Worm (Caenorhabditis elegans) whole organism, L3 larva: ENCODE measurements around the gene cids-1.

Experiments used
- elt-3 ChIP-seq, 3 experiments: fragments of 150-350 bp in 1 of 3; sonication (generic microtip) in 2 of 3; optimal IDR thresholded peaks; 2 replicates in 2 of 3; 4 replicates in 1 of 3; lab custom pipeline; 2014 to 2017; ENCODE audit warnings: missing biosample characterization in 3 of 3, missing genetic modification characterization in 3 of 3
- fkh-10 ChIP-seq: sonication (generic microtip); optimal IDR thresholded peaks from 2 replicates; lab custom pipeline; 2017; ENCODE audit warnings: missing biosample characterization, missing genetic modification reagents, missing genetic modification characterization
- lin-39 ChIP-seq: fragments of 150-350 bp; optimal IDR thresholded peaks from 2 replicates; lab custom pipeline; 2018; ENCODE audit warnings: missing biosample characterization, missing genetic modification reagents, missing genetic modification characterization
- mdl-1 ChIP-seq: fragments of 150-350 bp; optimal IDR thresholded peaks from 2 replicates; lab custom pipeline; 2014; ENCODE audit warnings: missing biosample characterization, missing genetic modification characterization
- pha-4 ChIP-seq: fragments of 150-350 bp; optimal IDR thresholded peaks from 2 replicates; lab custom pipeline; 2014; ENCODE audit warnings: missing biosample characterization, missing genetic modification reagents, missing genetic modification characterization
- snpc-4 ChIP-seq: fragments of 150-350 bp; optimal IDR thresholded peaks from 2 replicates; lab custom pipeline; 2014; ENCODE audit warnings: missing biosample characterization, missing genetic modification characterization
- tbx-2 ChIP-seq: sonication (generic microtip); optimal IDR thresholded peaks from 2 replicates; lab custom pipeline; 2016; ENCODE audit warnings: mild to moderate bottlenecking, missing genetic modification characterization, missing compliant biosample characterization
- ztf-4 ChIP-seq: fragments of 150-350 bp; optimal IDR thresholded peaks from 2 replicates; lab custom pipeline; 2014; ENCODE audit warnings: missing biosample characterization, missing genetic modification characterization

DNA sequence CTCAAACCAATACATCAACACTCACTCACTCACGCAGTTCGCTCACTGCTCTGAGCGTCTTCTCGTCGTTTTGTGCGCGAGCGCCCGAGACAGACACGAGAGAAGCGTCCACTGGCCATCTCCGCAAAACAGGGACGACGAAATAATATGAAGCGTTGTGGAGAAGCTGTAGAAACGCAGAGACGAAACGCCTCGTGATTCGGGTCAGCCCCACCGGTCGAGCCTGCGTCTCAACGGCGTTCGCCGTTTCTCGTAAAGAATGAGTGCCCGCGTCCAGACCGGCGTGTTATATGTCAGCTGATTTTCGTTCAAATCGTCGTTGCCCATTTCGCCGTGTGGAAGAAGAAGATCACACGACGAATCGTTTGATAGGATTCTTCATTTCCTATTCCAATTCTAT lies 16.7 kb upstream of the cids-1 start, which contains the start of gene fbxl-1:
- peak; percentile 64 for TF ChIP-seq snpc-4
- TF ChIP-seq mdl-1, result peak; percentile 59
- peak; percentile 87 for TF ChIP-seq pha-4
- TF ChIP-seq lin-39 (tag; lab: Kevin White, UChicago), result peak; percentile 64
- peak; percentile 12 for TF ChIP-seq ztf-4 (tag; lab: Kevin White, UChicago)
- no peak for TF ChIP-seq elt-3 (tag; optimal IDR thresholded peaks at IDR 0.05; lab: Kevin White, UChicago)
- TF ChIP-seq tbx-2 (tag; lab: Kevin White, UChicago), result peak; percentile 20
- peak; percentile 47 for TF ChIP-seq fkh-10 (GFP tag; lab: Kevin White, UChicago)
